Fruit fly (Drosophila melanogaster): ENCODE results near the gene His2Av.

His2Av gene

dm6 chr3R:26886283-26886689, 19.6 kb downstream of the His2Av start (continued):
- peak; percentile 61 for TF ChIP-seq CG18619 (GFP tag; optimal IDR thresholded peaks at IDR 0.05)
- TF ChIP-seq Fer1 (GFP tag; optimal IDR thresholded peaks at IDR 0.05), result peak; percentile 66
- TF ChIP-seq jing (GFP tag; optimal IDR thresholded peaks at IDR 0.05), result no peak
- TF ChIP-seq unc-4 (GFP tag; IDR thresholded peaks at IDR 0.05; ENCODE audit: partially characterized antibody), result no peak
- peak; percentile 64 for TF ChIP-seq tap (tag; optimal IDR thresholded peaks at IDR 0.05)
- TF ChIP-seq ATbp (GFP tag; optimal IDR thresholded peaks at IDR 0.05), result peak; percentile 70
- TF ChIP-seq jigr1 (GFP tag; IDR thresholded peaks at IDR 0.05), result no peak
- TF ChIP-seq bcd (GFP tag; optimal IDR thresholded peaks at IDR 0.05), result peak; percentile 43
- no peak for TF ChIP-seq amos (GFP tag; IDR thresholded peaks at IDR 0.05; ENCODE audit: partially characterized antibody)
- no peak for TF ChIP-seq emc (GFP tag; optimal IDR thresholded peaks at IDR 0.05)
- no peak for TF ChIP-seq maf-S (GFP tag; optimal IDR thresholded peaks at IDR 0.05)
- TF ChIP-seq CG16813 (GFP tag; IDR thresholded peaks at IDR 0.05; ENCODE audit: partially characterized antibody), result no peak
- peak; percentile 65 for TF ChIP-seq CG13296 (GFP tag; optimal IDR thresholded peaks at IDR 0.05)
- peak; percentile 44; the same call in 1 of the 2 replicates for TF ChIP-seq ttk (GFP tag; IDR thresholded peaks at IDR 0.05)
- TF ChIP-seq danr (GFP tag; IDR thresholded peaks at IDR 0.05), result no peak
- no peak for TF ChIP-seq CG11398 (GFP tag; optimal IDR thresholded peaks at IDR 0.05)
- TF ChIP-seq CG8478 (optimal IDR thresholded peaks at IDR 0.05), result no peak
- peak; percentile 46 for TF ChIP-seq CG12659 (GFP tag; optimal IDR thresholded peaks at IDR 0.05)
- TF ChIP-seq sna (GFP tag; IDR thresholded peaks at IDR 0.05; ENCODE audit: partially characterized antibody), result no peak
- TF ChIP-seq CG1529 (GFP tag; optimal IDR thresholded peaks at IDR 0.05), result peak; percentile 52
- TF ChIP-seq CG3407 (GFP tag; optimal IDR thresholded peaks at IDR 0.05), result peak; percentile 59
- TF ChIP-seq CG9876 (GFP tag; optimal IDR thresholded peaks at IDR 0.05), result no peak
- no peak for TF ChIP-seq nerfin-2 (GFP tag; IDR thresholded peaks at IDR 0.05; ENCODE audit: partially characterized antibody)
- no peak for TF ChIP-seq Nf-YA (GFP tag; IDR thresholded peaks at IDR 0.05)
- no peak for TF ChIP-seq cato (GFP tag; optimal IDR thresholded peaks at IDR 0.05; ENCODE audit: borderline replicate concordance)
- TF ChIP-seq ase (GFP tag; IDR thresholded peaks at IDR 0.05), result peak; percentile 35; the same call in 1 of the 3 replicates
- peak; percentile 76 for TF ChIP-seq phol (tag; optimal IDR thresholded peaks at IDR 0.05)
- TF ChIP-seq Dek (tag; optimal IDR thresholded peaks at IDR 0.05), result peak; percentile 2
- TF ChIP-seq Oli (tag; optimal IDR thresholded peaks at IDR 0.05), result peak; percentile 76
- TF ChIP-seq bigmax (GFP tag; optimal IDR thresholded peaks at IDR 0.05), result no peak
- TF ChIP-seq hkb (optimal IDR thresholded peaks at IDR 0.05), result no peak
- no peak; the same call in none of the 2 replicates for TF ChIP-seq hkb (GFP tag; IDR thresholded peaks at IDR 0.05)
- no peak for TF ChIP-seq MBD-R2 (GFP tag; IDR thresholded peaks at IDR 0.05)
- TF ChIP-seq Hr51 (GFP tag; optimal IDR thresholded peaks at IDR 0.05), result peak; percentile 18 to 70
- TF ChIP-seq Hey (tag; optimal IDR thresholded peaks at IDR 0.05), result no peak
- peak; percentile 21 for TF ChIP-seq Ets65A (GFP tag)
- TF ChIP-seq CG8388 (GFP tag; optimal IDR thresholded peaks at IDR 0.05), result peak; percentile 77
- TF ChIP-seq CG12155 (GFP tag; optimal IDR thresholded peaks at IDR 0.05), result peak; percentile 26
- TF ChIP-seq vvl (GFP tag; IDR thresholded peaks at IDR 0.05), result peak; percentile 77
- no peak for TF ChIP-seq crc (GFP tag; optimal IDR thresholded peaks at IDR 0.05)
- peak; percentile 66 for TF ChIP-seq twi (tag; optimal IDR thresholded peaks at IDR 0.05)
- peak in 1 of 2 experiments; percentile 28 for TF ChIP-seq crp (GFP tag; optimal IDR thresholded peaks at IDR 0.05)
- peak; percentile 24 for TF ChIP-seq CG10431 (GFP tag; optimal IDR thresholded peaks at IDR 0.05)
- TF ChIP-seq CG4617 (GFP tag; optimal IDR thresholded peaks at IDR 0.05; ENCODE audit: borderline replicate concordance), result no peak
- TF ChIP-seq CG30403 (GFP tag; optimal IDR thresholded peaks at IDR 0.05), result peak; percentile 65
- TF ChIP-seq CG18476 (GFP tag; optimal IDR thresholded peaks at IDR 0.05), result peak; percentile 11
- TF ChIP-seq CG12769 (tag; optimal IDR thresholded peaks at IDR 0.05), result no peak
- peak; percentile 18 for TF ChIP-seq CG10654 (GFP tag; optimal IDR thresholded peaks at IDR 0.05)
- peak; percentile 47 for TF ChIP-seq ewg (GFP tag; optimal IDR thresholded peaks at IDR 0.05)
- TF ChIP-seq CG7786 (GFP tag; optimal IDR thresholded peaks at IDR 0.05), result no peak
